Worm (Caenorhabditis elegans): ENCODE results near the gene Y54F10AM.8.

Y54F10AM.8 gene

DNA sequence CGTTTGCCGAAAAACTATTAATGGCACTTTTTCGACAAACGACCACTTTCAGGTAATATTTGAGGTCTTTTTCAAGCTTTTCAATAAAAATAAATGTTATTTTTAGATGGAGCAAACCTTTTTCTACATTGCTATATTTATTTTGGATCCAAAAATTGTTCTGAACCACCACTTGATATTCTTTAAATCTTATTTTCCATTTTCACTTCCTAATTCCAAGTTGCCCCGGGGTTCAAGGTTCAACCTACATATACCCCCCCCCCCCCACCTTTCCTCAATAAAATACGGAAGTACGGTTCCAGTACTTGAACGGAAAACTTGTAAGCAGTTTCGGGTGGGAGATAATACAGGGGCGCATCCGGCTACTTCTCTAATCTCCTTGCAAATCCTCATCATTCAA is 746 bp upstream of the Y54F10AM.8 start, which contains the start of gene Y54F10AM.6:
TSS of gene Y54F10AM.6 (plus strand) at position 301 of the 400 bp plus-strand sequence.
- no peak for TF ChIP-seq sptf-1 (tag; optimal IDR thresholded peaks at IDR 0.05)
- TF ChIP-seq mab-5 (tag; optimal IDR thresholded peaks at IDR 0.05), result no peak
- no peak for TF ChIP-seq nhr-237 (tag; optimal IDR thresholded peaks at IDR 0.05)
- TF ChIP-seq lsy-2 (tag; optimal IDR thresholded peaks at IDR 0.05), result no peak
- no peak for TF ChIP-seq ceh-83 (GFP tag; optimal IDR thresholded peaks at IDR 0.05)
- TF ChIP-seq tbx-8 (GFP tag; optimal IDR thresholded peaks at IDR 0.05), result no peak
- TF ChIP-seq unc-62 (GFP tag; optimal IDR thresholded peaks at IDR 0.05), result no peak
- TF ChIP-seq nhr-28 (tag; optimal IDR thresholded peaks at IDR 0.05), result no peak
- TF ChIP-seq unc-39 (tag; optimal IDR thresholded peaks at IDR 0.05), result no peak
- TF ChIP-seq sem-2 (GFP tag; optimal IDR thresholded peaks at IDR 0.05), result no peak
- no peak for TF ChIP-seq ham-2 (GFP tag; optimal IDR thresholded peaks at IDR 0.05)
- TF ChIP-seq nhr-2 (tag; optimal IDR thresholded peaks at IDR 0.05), result no peak
- TF ChIP-seq ceh-39 (tag; optimal IDR thresholded peaks at IDR 0.05), result no peak
- TF ChIP-seq pha-4 (tag; optimal IDR thresholded peaks at IDR 0.05), result no peak
- no peak for TF ChIP-seq ceh-43 (GFP tag; optimal IDR thresholded peaks at IDR 0.05)

ce11 chrIII:2506463-2506862 is 1.3 kb downstream of the Y54F10AM.8 start:
- no peak for TF ChIP-seq cnd-1 (tag; optimal IDR thresholded peaks at IDR 0.05)
- TF ChIP-seq drap-1 (GFP tag; optimal IDR thresholded peaks at IDR 0.05), result no peak
- no peak for TF ChIP-seq unc-120 (tag; optimal IDR thresholded peaks at IDR 0.05; ENCODE audit: poor library complexity, severe bottlenecking)
- no peak for TF ChIP-seq sptf-1 (tag; optimal IDR thresholded peaks at IDR 0.05)
- no peak for TF ChIP-seq lsy-2 (tag; optimal IDR thresholded peaks at IDR 0.05)
- no peak for TF ChIP-seq lin-13 (tag; optimal IDR thresholded peaks at IDR 0.05)
- TF ChIP-seq unc-62 (GFP tag; optimal IDR thresholded peaks at IDR 0.05), result no peak
- no peak for TF ChIP-seq elt-1 (tag; optimal IDR thresholded peaks at IDR 0.05; ENCODE audit: borderline replicate concordance, insufficient read depth)
- TF ChIP-seq zip-8 (tag; optimal IDR thresholded peaks at IDR 0.05), result no peak
- no peak for TF ChIP-seq tbx-8 (GFP tag; optimal IDR thresholded peaks at IDR 0.05)

DNA sequence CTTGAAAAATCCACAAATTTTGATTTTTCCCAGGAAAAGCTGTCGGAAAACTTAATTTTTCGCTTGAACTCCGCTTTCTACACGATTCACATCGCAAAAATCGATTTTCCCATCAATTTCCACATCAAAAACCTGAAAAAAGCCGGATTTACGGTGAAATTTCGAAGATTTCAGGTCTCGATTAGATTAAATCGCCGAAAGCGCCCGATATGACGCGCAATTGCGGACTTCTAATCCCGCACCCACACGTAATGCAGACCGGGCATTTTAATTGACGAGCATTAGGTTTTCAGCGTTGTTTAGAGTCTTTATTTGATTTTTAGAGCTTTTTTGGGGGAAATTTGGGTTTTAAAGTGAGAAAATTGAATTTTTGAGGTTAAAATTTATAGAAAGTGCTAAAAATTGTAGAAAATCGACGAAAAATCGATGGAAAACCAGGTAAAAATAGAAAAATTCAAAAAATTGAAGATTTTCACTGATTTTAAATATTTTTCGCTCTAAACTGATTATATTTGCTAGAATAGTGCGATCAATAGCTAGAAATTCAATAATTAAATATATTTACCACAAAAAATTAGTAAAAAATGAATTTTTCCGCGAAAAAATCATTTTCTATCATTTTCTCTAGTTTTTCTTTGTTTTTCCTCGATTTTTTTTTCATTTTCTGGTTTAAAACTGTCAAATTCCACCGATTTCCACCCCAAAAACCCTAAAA is 20.6 kb downstream of the Y54F10AM.8 start, which contains the start of gene Y54F10AL.1:
TSS of gene Y54F10AL.1 (plus strand) at position 665 of the 715 bp plus-strand sequence.
- TF ChIP-seq lin-13 (tag; optimal IDR thresholded peaks at IDR 0.05) (peak; percentile 43), ces-1 (GFP tag; optimal IDR thresholded peaks at IDR 0.05) (peak; percentile 88), lsy-2 (tag; optimal IDR thresholded peaks at IDR 0.05) (peak; percentile 5), mep-1 (tag; optimal IDR thresholded peaks at IDR 0.05) (peak; percentile 10), elt-1 (tag; optimal IDR thresholded peaks at IDR 0.05; ENCODE audit: borderline replicate concordance, insufficient read depth) (peak; percentile 75), nhr-76 (tag; optimal IDR thresholded peaks at IDR 0.05) (no peak), bed-3 (GFP tag; optimal IDR thresholded peaks at IDR 0.05) (no peak)

DNA sequence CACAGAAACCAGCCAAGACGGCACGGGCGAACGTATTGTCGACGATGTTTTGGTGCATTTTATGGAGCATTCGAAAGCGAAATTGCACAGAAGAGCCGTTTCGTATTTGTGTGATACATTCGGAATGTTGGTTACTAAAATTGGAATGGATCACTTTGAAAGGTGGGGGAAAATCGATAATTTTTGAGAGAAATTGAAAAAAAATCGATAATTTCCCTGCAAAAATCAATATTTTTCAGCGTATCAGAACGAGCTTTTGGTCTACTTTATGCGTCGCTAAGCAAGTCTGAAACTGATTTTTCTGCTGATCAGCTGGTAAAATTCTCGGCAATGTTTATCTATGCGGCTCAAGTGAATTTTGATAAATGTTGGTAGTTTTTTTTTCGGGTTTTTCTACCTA is 25.0 kb downstream of the Y54F10AM.8 start:
- TF ChIP-seq hlh-1 (tag; optimal IDR thresholded peaks at IDR 0.05) (no peak), nhr-12 (tag; optimal IDR thresholded peaks at IDR 0.05) (no peak), sptf-1 (tag; optimal IDR thresholded peaks at IDR 0.05) (no peak), zip-8 (tag; optimal IDR thresholded peaks at IDR 0.05) (no peak), bed-3 (GFP tag; optimal IDR thresholded peaks at IDR 0.05) (no peak), M03D4.4 (tag; optimal IDR thresholded peaks at IDR 0.05) (no peak), blmp-1 (tag; optimal IDR thresholded peaks at IDR 0.05) (no peak), flh-1 (GFP tag; optimal IDR thresholded peaks at IDR 0.05) (no peak), sem-2 (GFP tag; optimal IDR thresholded peaks at IDR 0.05) (no peak), nhr-76 (tag; optimal IDR thresholded peaks at IDR 0.05) (no peak), nhr-2 (tag; optimal IDR thresholded peaks at IDR 0.05) (no peak)

- TF ChIP-seq lin-13 (tag; optimal IDR thresholded peaks at IDR 0.05) (peak; percentile 60), lsy-2 (tag; optimal IDR thresholded peaks at IDR 0.05) (peak; percentile 78), flh-1 (GFP tag; optimal IDR thresholded peaks at IDR 0.05) (no peak), zip-8 (tag; optimal IDR thresholded peaks at IDR 0.05) (no peak)
Measured at ce11 chrIII:2482171-2482570, 25.6 kb downstream of the Y54F10AM.8 start.
